Fruit fly (Drosophila melanogaster) whole organism, pupa: ENCODE measurements around the gene rno.

Source experiments
- CG4496 ChIP-seq: fragments of 200-800 bp; sonication (Bioruptor generic); IDR thresholded peaks from 3 replicates; pipeline ENCODE4 v1.3.6; 2022; ENCODE audit warnings: missing biosample characterization, missing genetic modification characterization
- CG8301 ChIP-seq: fragments of 200-800 bp; sonication (Bioruptor generic); optimal IDR thresholded peaks from 2 replicates; lab custom pipeline; 2018; ENCODE audit warnings: missing biosample characterization, mild to moderate bottlenecking, missing genetic modification characterization
- D1 ChIP-seq: fragments of 200-800 bp; sonication (Bioruptor generic); optimal IDR thresholded peaks from 2 replicates; lab custom pipeline; 2018; ENCODE audit warnings: missing biosample characterization, mild to moderate bottlenecking, missing genetic modification characterization, moderate library complexity
- EcR ChIP-seq: fragments of 200-800 bp; sonication (Bioruptor generic); optimal IDR thresholded peaks from 3 replicates; lab custom pipeline; 2019; ENCODE audit warnings: missing biosample characterization, missing genetic modification characterization, mild to moderate bottlenecking, moderate library complexity, missing genetic modification reagents

DNA sequence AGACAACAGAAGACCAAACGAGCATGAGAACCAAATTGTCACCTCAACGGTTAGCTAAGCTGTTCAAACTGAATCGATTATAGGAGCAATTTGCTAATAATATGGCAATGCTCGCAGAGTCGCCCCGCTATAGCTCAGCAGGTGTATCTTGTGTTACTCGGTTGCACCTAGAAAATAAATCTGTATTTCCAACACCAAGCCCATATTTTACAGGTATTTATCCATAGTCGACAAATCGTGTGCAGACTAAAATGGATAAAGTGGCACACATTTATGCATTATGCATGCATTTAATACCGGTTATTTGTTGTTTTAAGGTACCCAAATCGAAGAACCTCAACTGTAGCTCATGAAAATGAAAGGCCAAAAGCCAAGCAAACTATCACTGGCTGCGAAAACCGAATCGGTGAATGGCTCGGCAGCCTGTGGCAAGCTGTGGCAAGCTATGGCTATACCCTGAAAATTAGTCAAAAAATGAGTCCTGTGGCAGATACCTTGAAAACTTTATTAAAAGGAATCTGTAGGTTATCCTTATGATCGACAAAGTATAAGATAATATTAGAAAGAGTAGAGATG lies 20.6 kb downstream of the rno start, which contains the start of gene Vdup1:
- TF ChIP-seq CG8301 (tag; lab: Kevin White, UChicago) (no peak), CG4496 (GFP tag; lab: Robert Waterston, UW) (no peak), EcR (GFP tag; lab: Kevin White, UChicago) (no peak), D1 (tag; lab: Kevin White, UChicago) (no peak)
